Fruit fly (Drosophila melanogaster): ENCODE data around the gene Ets21C.

Gene Ets21C

dm6 chr2L:542338-542967 is 10.3 kb downstream of the Ets21C start, which contains the start of gene lwr (continued):
- TF ChIP-seq CG33213 (GFP tag; optimal IDR thresholded peaks at IDR 0.05): peak; percentile 2
- TF ChIP-seq CG6813 (GFP tag; optimal IDR thresholded peaks at IDR 0.05): no peak
- TF ChIP-seq CG13287 (GFP tag; IDR thresholded peaks at IDR 0.05; ENCODE audit: partially characterized antibody): peak; percentile 73
- TF ChIP-seq CG15479 (GFP tag; optimal IDR thresholded peaks at IDR 0.05): no peak
- no peak for TF ChIP-seq Ssrp (tag; optimal IDR thresholded peaks at IDR 0.05)
- peak; percentile 58 for TF ChIP-seq row (GFP tag; IDR thresholded peaks at IDR 0.05)
- TF ChIP-seq CG2116 (GFP tag; optimal IDR thresholded peaks at IDR 0.05): peak; percentile 57
- peak in 1 of 3 experiments; percentile 32 for TF ChIP-seq Stat92E (GFP tag; optimal IDR thresholded peaks at IDR 0.05)
- TF ChIP-seq hbn (GFP tag; IDR thresholded peaks at IDR 0.05; ENCODE audit: partially characterized antibody): peak; percentile 61
- TF ChIP-seq Rx (GFP tag; IDR thresholded peaks at IDR 0.05): no peak
- peak; percentile 90 for TF ChIP-seq CG4617 (GFP tag; optimal IDR thresholded peaks at IDR 0.05; ENCODE audit: borderline replicate concordance)
- TF ChIP-seq Lhr (GFP tag; optimal IDR thresholded peaks at IDR 0.05): peak; percentile 50
- TF ChIP-seq CG12391 (tag; optimal IDR thresholded peaks at IDR 0.05): peak; percentile 16
- TF ChIP-seq sug (tag; optimal IDR thresholded peaks at IDR 0.05): peak; percentile 21
- peak; percentile 67 for TF ChIP-seq Dp (GFP tag; optimal IDR thresholded peaks at IDR 0.05)
- no peak for TF ChIP-seq exex (tag; optimal IDR thresholded peaks at IDR 0.05)
- TF ChIP-seq Awh (GFP tag; IDR thresholded peaks at IDR 0.05): no peak
- peak; percentile 75 for TF ChIP-seq E2f2 (GFP tag; IDR thresholded peaks at IDR 0.05)
- TF ChIP-seq CG12219 (GFP tag; optimal IDR thresholded peaks at IDR 0.05): no peak
- no peak for TF ChIP-seq B-H2 (GFP tag; optimal IDR thresholded peaks at IDR 0.05)
- peak; percentile 53; the same call in 1 of the 2 replicates for TF ChIP-seq bbx (GFP tag; IDR thresholded peaks at IDR 0.05; ENCODE audit: partially characterized antibody)
- no peak for TF ChIP-seq Hsf (GFP tag; optimal IDR thresholded peaks at IDR 0.05)
- peak; percentile 18 for TF ChIP-seq CHES-1-like (GFP tag; optimal IDR thresholded peaks at IDR 0.05)
- TF ChIP-seq PHDP (tag; optimal IDR thresholded peaks at IDR 0.05): peak; percentile 6
- no peak for TF ChIP-seq CG11398 (GFP tag; optimal IDR thresholded peaks at IDR 0.05)
- peak; percentile 47; the same call in 1 of the 2 replicates for TF ChIP-seq CG42726 (GFP tag; IDR thresholded peaks at IDR 0.05; ENCODE audit: partially characterized antibody)
- TF ChIP-seq Med (GFP tag): peak; percentile 59
- TF ChIP-seq CG8089 (GFP tag; optimal IDR thresholded peaks at IDR 0.05): no peak
- peak; percentile 43 for TF ChIP-seq dm (GFP tag; optimal IDR thresholded peaks at IDR 0.05)
- peak; percentile 11 for TF ChIP-seq CG2120 (GFP tag; optimal IDR thresholded peaks at IDR 0.05)
- TF ChIP-seq Sry-δ (GFP tag; optimal IDR thresholded peaks at IDR 0.05): peak; percentile 60
- TF ChIP-seq CG10274 (GFP tag; optimal IDR thresholded peaks at IDR 0.05): no peak
- no peak for TF ChIP-seq CG4854 (GFP tag; optimal IDR thresholded peaks at IDR 0.05)
- no peak for TF ChIP-seq CG8765 (GFP tag; IDR thresholded peaks at IDR 0.05)
- TF ChIP-seq CG13775 (GFP tag; optimal IDR thresholded peaks at IDR 0.05): no peak
- TF ChIP-seq Vsx1 (GFP tag; optimal IDR thresholded peaks at IDR 0.05): no peak
- TF ChIP-seq sisA (GFP tag; IDR thresholded peaks at IDR 0.05): no peak
- peak; percentile 2 for TF ChIP-seq CG17186 (GFP tag; optimal IDR thresholded peaks at IDR 0.05)
- no peak for TF ChIP-seq Mes4 (GFP tag; optimal IDR thresholded peaks at IDR 0.05)
- no peak for TF ChIP-seq grn (GFP tag; optimal IDR thresholded peaks at IDR 0.05)
- no peak for TF ChIP-seq Oli (tag; optimal IDR thresholded peaks at IDR 0.05)
- no peak for TF ChIP-seq peb (GFP tag; IDR thresholded peaks at IDR 0.05)
- 0 out of 3 replicates have a peak, but pooled peaks have one; percentile 40 for TF ChIP-seq vnd (GFP tag; IDR thresholded peaks at IDR 0.05; ENCODE audit: partially characterized antibody)
- no peak for TF ChIP-seq oc (tag; optimal IDR thresholded peaks at IDR 0.05)
- peak; percentile 40; the same call in 1 of the 2 replicates for TF ChIP-seq inv (GFP tag; IDR thresholded peaks at IDR 0.05; ENCODE audit: partially characterized antibody)
- no peak for TF ChIP-seq CG10565 (GFP tag; optimal IDR thresholded peaks at IDR 0.05)
- peak; percentile 50 for TF ChIP-seq CG12659 (GFP tag; optimal IDR thresholded peaks at IDR 0.05)
- TF ChIP-seq CG16863 (GFP tag; optimal IDR thresholded peaks at IDR 0.05): no peak
- peak; percentile 61 for TF ChIP-seq Sin3A (optimal IDR thresholded peaks at IDR 0.05)

Data from whole organism, embryonic.